Worm (Caenorhabditis elegans) whole organism, midembryonic: ENCODE measurements around the gene cct-1.

ENCODE experiments used
- T22C8.4 ChIP-seq: fragments of 200-800 bp; sonication (Bioruptor generic); IDR thresholded peaks from 2 replicates; pipeline ENCODE4 v1.3.6; 2022; ENCODE audit warnings: missing genetic modification characterization, missing compliant biosample characterization
- ref-1 ChIP-seq: fragments of 200-800 bp; sonication (Bioruptor generic); conservative IDR thresholded peaks from 2 replicates; pipeline ENCODE4 v1.3.6; 2022; ENCODE audit warnings: missing genetic modification reagents, missing genetic modification characterization, missing compliant biosample characterization
- ztf-29 ChIP-seq: fragments of 200-800 bp; sonication (Bioruptor generic); IDR thresholded peaks from 2 replicates; pipeline ENCODE4 v1.3.6; 2022; ENCODE audit warnings: missing genetic modification reagents, missing genetic modification characterization, missing compliant biosample characterization

DNA sequence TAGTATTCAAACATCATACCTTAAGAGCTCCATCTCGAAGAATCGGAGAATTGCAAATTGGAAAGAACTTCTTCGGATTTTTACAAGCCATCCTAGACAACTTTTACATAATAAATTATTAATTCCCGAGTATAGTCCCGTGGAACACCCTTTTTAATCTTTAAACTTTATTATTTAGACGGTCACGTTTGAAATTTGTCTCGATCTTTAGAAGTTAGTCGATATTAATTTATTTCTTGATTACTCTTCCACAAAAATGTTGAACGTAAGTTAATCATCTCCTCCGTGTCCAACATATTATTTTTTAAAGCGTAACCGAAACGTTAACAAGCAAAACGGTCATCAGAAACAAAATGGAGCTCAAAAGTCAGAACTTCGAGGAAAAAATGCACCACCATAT lies 11.8 kb upstream of the cct-1 start, which contains the start of the genes decr-1.3 and T05C12.1:
- no peak for TF ChIP-seq T22C8.4 (GFP tag; lab: Robert Waterston, UW)
- TF ChIP-seq ztf-29 (GFP tag; lab: Robert Waterston, UW): no peak
- TF ChIP-seq ref-1 (GFP tag; lab: Robert Waterston, UW): no peak
